Worm (Caenorhabditis elegans) whole organism, midembryonic: Measurements from ENCODE around the gene fbxb-92.

Experiments used
- T22C8.4 ChIP-seq: fragments of 200-800 bp; sonication (Bioruptor generic); IDR thresholded peaks from 2 replicates; pipeline ENCODE4 v1.3.6; 2022; ENCODE audit warnings: missing genetic modification characterization, missing compliant biosample characterization
- cog-1 ChIP-seq: sonication (generic microtip); optimal IDR thresholded peaks from 2 replicates; lab custom pipeline; 2016; ENCODE audit warnings: missing genetic modification characterization, missing compliant biosample characterization
- flt-1 ChIP-seq: fragments of 200-800 bp; sonication (Bioruptor generic); IDR thresholded peaks from 2 replicates; pipeline ENCODE4 v1.3.6; 2022; ENCODE audit warnings: missing genetic modification characterization, missing compliant biosample characterization
- klf-2 ChIP-seq: fragments of 200-800 bp; sonication (Bioruptor generic); conservative IDR thresholded peaks from 2 replicates; pipeline ENCODE4 v1.3.6; 2022; ENCODE audit warnings: missing genetic modification reagents, missing genetic modification characterization, missing compliant biosample characterization
- med-1 ChIP-seq: sonication (generic microtip); optimal IDR thresholded peaks from 2 replicates; lab custom pipeline; 2017; ENCODE audit warnings: missing genetic modification characterization, mild to moderate bottlenecking, missing compliant biosample characterization, antibody characterized with exemption, missing genetic modification reagents; ENCODE audit not compliant: insufficient read depth
- tab-1 ChIP-seq: fragments of 200-800 bp; sonication (Bioruptor generic); IDR thresholded peaks from 2 replicates; pipeline ENCODE4 v1.3.6; 2022; ENCODE audit warnings: missing genetic modification characterization, missing compliant biosample characterization
- ztf-29 ChIP-seq: fragments of 200-800 bp; sonication (Bioruptor generic); IDR thresholded peaks from 2 replicates; pipeline ENCODE4 v1.3.6; 2022; ENCODE audit warnings: missing genetic modification reagents, missing genetic modification characterization, missing compliant biosample characterization

Gene fbxb-92

DNA sequence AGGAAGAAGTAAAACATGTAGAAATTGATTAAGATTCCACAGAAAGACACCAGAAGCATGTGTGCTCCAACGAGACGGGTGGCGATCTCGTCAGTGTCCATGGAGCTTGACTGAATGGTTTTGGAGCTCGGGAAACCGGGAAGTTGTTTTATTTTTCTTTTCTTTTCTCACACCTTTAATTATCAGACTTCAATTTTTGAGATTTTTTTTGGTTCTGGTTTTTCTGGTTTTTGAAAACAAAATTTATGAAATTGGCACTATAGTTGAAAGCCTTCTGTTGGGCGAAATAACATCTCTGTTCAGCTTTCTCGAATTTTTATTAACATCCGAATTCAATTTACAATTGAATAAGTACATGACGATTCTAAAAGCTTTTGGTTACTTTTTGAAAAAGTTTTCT, 47.7 kb downstream of the fbxb-92 start, which contains the start of gene srx-104:
srx-104 (minus strand) TSS at position 101 of the 400 bp plus-strand sequence.
- TF ChIP-seq T22C8.4 (no peak), flt-1 (GFP tag; lab: Robert Waterston, UW) (no peak), tab-1 (no peak), ztf-29 (GFP tag; lab: Robert Waterston, UW) (no peak), cog-1 (no peak), klf-2 (GFP tag; lab: Robert Waterston, UW) (no peak), med-1 (no peak)
